Fruit fly (Drosophila melanogaster) whole organism, embryonic: ENCODE measurements around the gene Pvf3.

Source experiments
- CG10209 ChIP-seq: fragments of 200-800 bp; sonication (Bioruptor generic); optimal IDR thresholded peaks from 3 replicates; lab custom pipeline; 2017; ENCODE audit warnings: missing biosample characterization, mild to moderate bottlenecking, missing genetic modification characterization, missing genetic modification reagents
- CG10979 ChIP-seq: fragments of 200-800 bp; sonication (Bioruptor generic); optimal IDR thresholded peaks from 2 replicates; lab custom pipeline; 2018; ENCODE audit warnings: missing biosample characterization, mild to moderate bottlenecking, missing genetic modification characterization, moderate library complexity
- CG11085 ChIP-seq: fragments of 200-800 bp; sonication (Bioruptor generic); IDR thresholded peaks from 2 replicates; pipeline ENCODE4 v1.3.6; 2022; ENCODE audit warnings: missing biosample characterization, missing genetic modification characterization
- CG11504 ChIP-seq: fragments of 200-800 bp; sonication (Bioruptor generic); optimal IDR thresholded peaks from 3 replicates; lab custom pipeline; 2019; ENCODE audit warnings: missing biosample characterization, mild to moderate bottlenecking, missing genetic modification characterization, moderate library complexity
- CG12155 ChIP-seq: fragments of 200-800 bp; sonication (Bioruptor generic); optimal IDR thresholded peaks from 3 replicates; lab custom pipeline; 2016; ENCODE audit warnings: missing biosample characterization, missing genetic modification characterization
- CG1233 ChIP-seq: fragments of 200-800 bp; sonication (Bioruptor generic); optimal IDR thresholded peaks from 4 replicates; lab custom pipeline; 2018; ENCODE audit warnings: missing biosample characterization, mild to moderate bottlenecking, missing genetic modification characterization
- CG14014 ChIP-seq: fragments of 200-800 bp; sonication (Bioruptor generic); IDR thresholded peaks from 2 replicates; pipeline ENCODE4 v1.3.6; 2022; ENCODE audit warnings: missing biosample characterization, missing genetic modification characterization
- CG16863 ChIP-seq: fragments of 200-800 bp; sonication (Bioruptor generic); optimal IDR thresholded peaks from 3 replicates; lab custom pipeline; 2016; ENCODE audit warnings: missing biosample characterization, missing genetic modification characterization
- CG17328 ChIP-seq: fragments of 200-800 bp; sonication (Bioruptor generic); IDR thresholded peaks from 2 replicates; pipeline ENCODE4 v1.3.6; 2022; ENCODE audit warnings: missing biosample characterization, missing genetic modification characterization
- CG17829 ChIP-seq: fragments of 200-800 bp; optimal IDR thresholded peaks from 2 replicates; lab custom pipeline; 2019; ENCODE audit warnings: missing biosample characterization, mild to moderate bottlenecking, missing genetic modification characterization, moderate library complexity
- CG1792 ChIP-seq: fragments of 200-800 bp; sonication (Bioruptor generic); optimal IDR thresholded peaks from 2 replicates; lab custom pipeline; 2016; ENCODE audit warnings: missing biosample characterization, missing genetic modification characterization
- CG30403 ChIP-seq: fragments of 200-800 bp; sonication (Bioruptor generic); optimal IDR thresholded peaks from 3 replicates; lab custom pipeline; 2016; ENCODE audit warnings: missing biosample characterization, missing genetic modification characterization
- CG32532 ChIP-seq: fragments of 200-800 bp; sonication (Bioruptor generic); IDR thresholded peaks from 2 replicates; pipeline ENCODE4 v1.3.6; 2022; ENCODE audit warnings: missing biosample characterization, missing genetic modification characterization
- CG33213 ChIP-seq: fragments of 200-800 bp; sonication (Bioruptor generic); optimal IDR thresholded peaks from 3 replicates; lab custom pipeline; 2016; ENCODE audit warnings: missing biosample characterization, missing genetic modification characterization
- CG34422 ChIP-seq: fragments of 200-800 bp; sonication (Bioruptor generic); IDR thresholded peaks from 3 replicates; pipeline ENCODE4 v1.3.6; 2022; ENCODE audit warnings: missing biosample characterization, missing genetic modification characterization
- CG3847 ChIP-seq: fragments of 200-800 bp; sonication (Bioruptor generic); IDR thresholded peaks from 2 replicates; pipeline ENCODE4 v1.3.6; 2022; ENCODE audit warnings: missing biosample characterization, missing genetic modification characterization
- CG4820 ChIP-seq: fragments of 200-800 bp; sonication (Bioruptor generic); optimal IDR thresholded peaks from 3 replicates; lab custom pipeline; 2016; ENCODE audit warnings: missing biosample characterization, missing genetic modification characterization
- CG6175 ChIP-seq: fragments of 200-800 bp; sonication (Bioruptor generic); IDR thresholded peaks from 3 replicates; pipeline ENCODE4 v1.3.6; 2022; ENCODE audit warnings: missing biosample characterization, missing genetic modification characterization
- CG6791 ChIP-seq: fragments of 200-800 bp; sonication (Bioruptor generic); IDR thresholded peaks from 3 replicates; pipeline ENCODE4 v1.3.6; 2022; ENCODE audit warnings: missing biosample characterization, missing genetic modification characterization; ENCODE audit not compliant: partially characterized antibody
- CG6813 ChIP-seq: fragments of 200-800 bp; sonication (Bioruptor generic); optimal IDR thresholded peaks from 2 replicates; lab custom pipeline; 2017; ENCODE audit warnings: missing biosample characterization, missing genetic modification characterization, mild to moderate bottlenecking, moderate library complexity, missing genetic modification reagents
- CG7357 ChIP-seq: fragments of 200-800 bp; sonication (Bioruptor generic); IDR thresholded peaks from 3 replicates; pipeline ENCODE4 v1.3.6; 2022; ENCODE audit warnings: missing biosample characterization, missing genetic modification characterization
- CG7786 ChIP-seq: fragments of 200-800 bp; sonication (Bioruptor generic); optimal IDR thresholded peaks from 2 replicates; lab custom pipeline; 2016; ENCODE audit warnings: missing biosample characterization, missing genetic modification characterization
- CG8281 ChIP-seq: fragments of 200-800 bp; sonication (Bioruptor generic); optimal IDR thresholded peaks from 2 replicates; lab custom pipeline; 2018; ENCODE audit warnings: missing biosample characterization, mild to moderate bottlenecking, missing genetic modification characterization, moderate library complexity
- CG8388 ChIP-seq: fragments of 200-800 bp; sonication (Bioruptor generic); optimal IDR thresholded peaks from 2 replicates; lab custom pipeline; 2019; ENCODE audit warnings: missing biosample characterization, mild to moderate bottlenecking, missing genetic modification characterization, moderate library complexity
- CG8944 ChIP-seq: fragments of 200-800 bp; sonication (Bioruptor generic); optimal IDR thresholded peaks from 3 replicates; lab custom pipeline; 2016; ENCODE audit warnings: missing biosample characterization, missing genetic modification characterization
- CG9437 ChIP-seq: fragments of 200-800 bp; sonication (Bioruptor generic); optimal IDR thresholded peaks from 2 replicates; lab custom pipeline; 2018; ENCODE audit warnings: missing biosample characterization, mild to moderate bottlenecking, missing genetic modification characterization
- Drgx ChIP-seq: fragments of 200-800 bp; sonication (Bioruptor generic); IDR thresholded peaks from 2 replicates; pipeline ENCODE4 v1.3.6; 2022; ENCODE audit warnings: missing biosample characterization, missing genetic modification characterization
- Hr51 ChIP-seq, 2 experiments: fragments of 200-800 bp; sonication (Bioruptor generic); optimal IDR thresholded peaks; 2 replicates in 1 of 2; 3 replicates in 1 of 2; lab custom pipeline; 2016 to 2018; ENCODE audit warnings: missing biosample characterization in 2 of 2, missing genetic modification characterization in 2 of 2, mild to moderate bottlenecking in 1 of 2, moderate library complexity in 1 of 2
- Lpt ChIP-seq: fragments of >200 bp; optimal IDR thresholded peaks from 2 replicates; lab custom pipeline; 2018; ENCODE audit warnings: missing biosample characterization, missing genetic modification characterization
- Med ChIP-seq: fragments of 200-800 bp; sonication (Bioruptor generic); peaks from one replicate; lab custom pipeline; 2016; ENCODE audit warnings: missing biosample characterization, missing genetic modification characterization, mild to moderate bottlenecking, inconsistent platforms, moderate library complexity
- Neu2 ChIP-seq: fragments of 200-800 bp; sonication (Bioruptor generic); optimal IDR thresholded peaks from 3 replicates; lab custom pipeline; 2016; ENCODE audit warnings: missing biosample characterization, missing genetic modification characterization, borderline replicate concordance
- Spps ChIP-seq: fragments of 200-800 bp; sonication (Bioruptor generic); optimal IDR thresholded peaks from 2 replicates; lab custom pipeline; 2018; ENCODE audit warnings: missing biosample characterization, mild to moderate bottlenecking, missing genetic modification characterization
- Sry-β ChIP-seq: fragments of 200-800 bp; sonication (Bioruptor generic); optimal IDR thresholded peaks from 2 replicates; lab custom pipeline; 2018; ENCODE audit warnings: missing biosample characterization, mild to moderate bottlenecking, missing genetic modification characterization, moderate library complexity
- Usf ChIP-seq: fragments of 200-800 bp; sonication (Bioruptor generic); optimal IDR thresholded peaks from 2 replicates; lab custom pipeline; 2017; ENCODE audit warnings: missing genotype, missing biosample characterization, missing genetic modification characterization
- bigmax ChIP-seq: fragments of 200-800 bp; sonication (Bioruptor generic); optimal IDR thresholded peaks from 2 replicates; lab custom pipeline; 2018; ENCODE audit warnings: missing biosample characterization, mild to moderate bottlenecking, missing genetic modification characterization
- cg ChIP-seq: fragments of 200-800 bp; sonication (Bioruptor generic); optimal IDR thresholded peaks from 3 replicates; lab custom pipeline; 2019; ENCODE audit warnings: missing biosample characterization, mild to moderate bottlenecking, missing genetic modification characterization, moderate library complexity
- ci ChIP-seq: fragments of 200-800 bp; sonication (Bioruptor generic); IDR thresholded peaks from 3 replicates; pipeline ENCODE4 v1.3.6; 2022; ENCODE audit warnings: missing biosample characterization, missing genetic modification characterization
- crc ChIP-seq: fragments of 200-800 bp; sonication (Bioruptor generic); optimal IDR thresholded peaks from 2 replicates; lab custom pipeline; 2016; ENCODE audit warnings: missing biosample characterization, missing genetic modification characterization
- crp ChIP-seq, 2 experiments: fragments of 200-800 bp; sonication (Bioruptor generic); optimal IDR thresholded peaks; 2 replicates in 1 of 2; 3 replicates in 1 of 2; lab custom pipeline; 2017; ENCODE audit warnings: missing biosample characterization in 2 of 2, missing genetic modification characterization in 2 of 2, mild to moderate bottlenecking in 1 of 2, moderate library complexity in 1 of 2
- dpn ChIP-seq, 2 experiments: fragments of 200-800 bp; sonication (Bioruptor generic); optimal IDR thresholded peaks; 3 replicates each; lab custom pipeline; 2016; ENCODE audit warnings: missing biosample characterization in 2 of 2, missing genetic modification characterization in 2 of 2
- ewg ChIP-seq: fragments of 200-800 bp; sonication (Bioruptor generic); optimal IDR thresholded peaks from 3 replicates; lab custom pipeline; 2017; ENCODE audit warnings: mild to moderate bottlenecking, missing biosample characterization, missing genetic modification reagents, missing genetic modification characterization
- gt ChIP-seq: fragments of 200-800 bp; sonication (Bioruptor generic); IDR thresholded peaks from 2 replicates; pipeline ENCODE4 v1.3.6; 2022; ENCODE audit warnings: missing biosample characterization, missing genetic modification characterization
- ken ChIP-seq: fragments of 200-800 bp; sonication (Bioruptor generic); IDR thresholded peaks from 3 replicates; pipeline ENCODE4 v1.3.6; 2022; ENCODE audit warnings: missing biosample characterization, missing genetic modification characterization
- mam ChIP-seq: fragments of 200-800 bp; sonication (Bioruptor generic); optimal IDR thresholded peaks from 3 replicates; lab custom pipeline; 2016; ENCODE audit warnings: missing biosample characterization, missing genetic modification characterization
- mirr ChIP-seq: fragments of 200-800 bp; sonication (Bioruptor generic); optimal IDR thresholded peaks from 3 replicates; lab custom pipeline; 2018; ENCODE audit warnings: missing biosample characterization, mild to moderate bottlenecking, missing genetic modification characterization
- peb ChIP-seq: fragments of 200-800 bp; sonication (Bioruptor generic); IDR thresholded peaks from 2 replicates; pipeline ENCODE4 v1.3.6; 2022; ENCODE audit warnings: missing biosample characterization, missing genetic modification characterization
- sens ChIP-seq: fragments of 200-800 bp; sonication (Bioruptor generic); peaks from one replicate; lab custom pipeline; 2016; ENCODE audit warnings: missing biosample characterization, missing genetic modification characterization
- sima ChIP-seq: fragments of 200-800 bp; sonication (Bioruptor generic); optimal IDR thresholded peaks from 2 replicates; lab custom pipeline; 2016; ENCODE audit warnings: missing biosample characterization, missing genetic modification characterization
- tio ChIP-seq: fragments of 200-800 bp; sonication (Bioruptor generic); optimal IDR thresholded peaks from 2 replicates; lab custom pipeline; 2017; ENCODE audit warnings: missing biosample characterization, missing genetic modification characterization, inconsistent platforms
- trem ChIP-seq: fragments of 200-800 bp; optimal IDR thresholded peaks from 3 replicates; lab custom pipeline; 2019; ENCODE audit warnings: missing biosample characterization, mild to moderate bottlenecking, missing genetic modification characterization, moderate library complexity
- tx ChIP-seq: fragments of 200-800 bp; sonication (Bioruptor generic); optimal IDR thresholded peaks from 2 replicates; lab custom pipeline; 2016; ENCODE audit warnings: missing biosample characterization, missing genetic modification characterization

Gene Pvf3

dm6 chr2L:7199635-7200110 lies 42.2 kb upstream of the Pvf3 start (continued):
- TF ChIP-seq cg = peak; percentile 47
- no peak for TF ChIP-seq peb (GFP tag; lab: Robert Waterston, UW)
- TF ChIP-seq CG34422 (GFP tag; lab: Robert Waterston, UW) = 0 out of 3 replicates have a peak, but pooled peaks have one; percentile 23
- TF ChIP-seq CG17829 = no peak
- peak; percentile 35; the same call in 1 of the 2 replicates for TF ChIP-seq CG17328 (GFP tag; lab: Robert Waterston, UW)
- no peak for TF ChIP-seq CG6175
- TF ChIP-seq bigmax (GFP tag; lab: Kevin White, UChicago) = no peak
- 0 out of 3 replicates have a peak, but pooled peaks have one; percentile 8 for TF ChIP-seq ci (GFP tag; lab: Robert Waterston, UW)
- no peak for TF ChIP-seq Sry-β (GFP tag; lab: Kevin White, UChicago)
- no peak for TF ChIP-seq trem (tag; lab: Kevin White, UChicago)
- TF ChIP-seq CG11504 (tag; lab: Kevin White, UChicago) = peak; percentile 6
- no peak for TF ChIP-seq CG33213
- TF ChIP-seq CG6791 (GFP tag; lab: Robert Waterston, UW) = no peak
- TF ChIP-seq Spps = no peak
- no peak for TF ChIP-seq CG10209 (GFP tag; lab: Kevin White, UChicago)
- TF ChIP-seq, all 482 proteins: peak for 23

DNA sequence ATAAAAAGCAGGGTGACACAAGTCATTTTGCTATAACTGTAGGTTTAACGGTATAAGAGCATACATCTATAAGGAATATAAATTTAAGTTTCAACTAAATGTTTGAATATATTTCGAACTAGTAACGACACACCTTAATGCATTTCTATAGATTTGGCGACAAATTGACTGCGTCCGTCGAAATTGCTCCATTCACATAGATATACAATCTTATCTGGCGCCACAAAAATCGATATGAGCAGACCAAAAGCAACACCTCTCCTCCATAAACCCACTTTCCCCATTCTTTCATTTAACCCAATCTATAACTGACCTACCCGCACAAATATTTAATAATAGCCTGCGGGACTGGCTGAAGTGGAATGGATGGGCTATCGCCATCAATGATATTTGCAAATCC lies 41.1 kb upstream of the Pvf3 start:
- no peak for TF ChIP-seq Lpt (GFP tag; lab: Kevin White, UChicago)
- TF ChIP-seq CG30403 = no peak
- TF ChIP-seq gt (GFP tag; lab: Robert Waterston, UW) = no peak
- peak; percentile 42 for TF ChIP-seq Med (GFP tag; lab: Kevin White, UChicago)
- TF ChIP-seq CG7357 (GFP tag; lab: Robert Waterston, UW) = no peak
- TF ChIP-seq crc (GFP tag; lab: Kevin White, UChicago) = no peak
- no peak for TF ChIP-seq CG4820
- TF ChIP-seq CG6813 (GFP tag; lab: Kevin White, UChicago) = no peak
- no peak for TF ChIP-seq mam
- no peak for TF ChIP-seq CG16863 (GFP tag; lab: Kevin White, UChicago)
- TF ChIP-seq Usf (GFP tag; lab: Kevin White, UChicago) = no peak
- TF ChIP-seq CG1233 (GFP tag; lab: Kevin White, UChicago) = no peak
- TF ChIP-seq CG14014 = no peak
- TF ChIP-seq CG8944 = no peak
- no peak for TF ChIP-seq Drgx (GFP tag; lab: Robert Waterston, UW)
- no peak for TF ChIP-seq CG3847
- no peak for TF ChIP-seq CG1792 (GFP tag; lab: Kevin White, UChicago)
- no peak for TF ChIP-seq CG8388
- TF ChIP-seq mirr (GFP tag; lab: Kevin White, UChicago) = no peak
- TF ChIP-seq bigmax (GFP tag; lab: Kevin White, UChicago) = no peak
- TF ChIP-seq CG11085 = no peak
- peak; percentile 50 for TF ChIP-seq sens
- TF ChIP-seq sima (GFP tag; lab: Kevin White, UChicago) = no peak
- TF ChIP-seq CG32532 (GFP tag; lab: Robert Waterston, UW) = no peak
- no peak for TF ChIP-seq ken (GFP tag; lab: Robert Waterston, UW)
- no peak for TF ChIP-seq CG7786 (GFP tag; lab: Kevin White, UChicago)
- no peak for TF ChIP-seq CG9437 (GFP tag; lab: Kevin White, UChicago)
- no peak for TF ChIP-seq CG12155 (GFP tag; lab: Kevin White, UChicago)
- TF ChIP-seq crp (GFP tag; optimal IDR thresholded peaks at IDR 0.05; lab: Kevin White, UChicago) = no peak
- no peak for TF ChIP-seq dpn (GFP tag; optimal IDR thresholded peaks at IDR 0.05; lab: Kevin White, UChicago)
- TF ChIP-seq Hr51 (GFP tag; optimal IDR thresholded peaks at IDR 0.05; lab: Kevin White, UChicago) = peak in 1 of 2 experiments; percentile 15
- TF ChIP-seq tio = no peak
- TF ChIP-seq CG10979 = no peak
- no peak for TF ChIP-seq CG8281 (tag; lab: Kevin White, UChicago)
- TF ChIP-seq Neu2 (GFP tag; lab: Kevin White, UChicago) = no peak
- no peak for TF ChIP-seq ewg
- no peak for TF ChIP-seq tx (GFP tag; lab: Kevin White, UChicago)
